Worm (Caenorhabditis elegans) whole organism, early embryonic: ENCODE data around the gene T21B10.3.

Source experiments
- B0310.2 ChIP-seq: sonication (generic microtip); optimal IDR thresholded peaks from 2 replicates; lab custom pipeline; 2016; ENCODE audit warnings: mild to moderate bottlenecking, missing genetic modification characterization, missing compliant biosample characterization
- F13C5.2 ChIP-seq: sonication (generic microtip); optimal IDR thresholded peaks from 2 replicates; lab custom pipeline; 2017; ENCODE audit warnings: mild to moderate bottlenecking, missing genetic modification characterization, inconsistent platforms, missing compliant biosample characterization
- aly-1 ChIP-seq: sonication (generic microtip); optimal IDR thresholded peaks from 2 replicates; lab custom pipeline; 2016; ENCODE audit warnings: missing genetic modification characterization, missing compliant biosample characterization
- ama-1 ChIP-seq: fragments of 150-350 bp; optimal IDR thresholded peaks from 2 replicates; lab custom pipeline; 2014
- ceh-13 ChIP-seq: fragments of 200-800 bp; sonication (Bioruptor generic); optimal IDR thresholded peaks from 2 replicates; lab custom pipeline; 2018; ENCODE audit warnings: mild to moderate bottlenecking, missing genetic modification characterization, missing compliant biosample characterization
- ceh-36 ChIP-seq: sonication (generic microtip); optimal IDR thresholded peaks from 2 replicates; lab custom pipeline; 2016; ENCODE audit warnings: missing genetic modification characterization, inconsistent platforms, missing compliant biosample characterization
- ets-7 ChIP-seq: sonication (generic microtip); optimal IDR thresholded peaks from 2 replicates; lab custom pipeline; 2016; ENCODE audit warnings: missing genotype, missing genetic modification characterization, missing compliant biosample characterization
- flt-1 ChIP-seq: fragments of 200-800 bp; sonication (Bioruptor generic); IDR thresholded peaks from 2 replicates; pipeline ENCODE4 v1.3.6; 2022; ENCODE audit warnings: missing genetic modification characterization, missing compliant biosample characterization
- hmbx-1 ChIP-seq: sonication (generic microtip); optimal IDR thresholded peaks from 2 replicates; lab custom pipeline; 2016; ENCODE audit warnings: mild to moderate bottlenecking, missing genetic modification characterization, missing compliant biosample characterization
- hmg-4 ChIP-seq: fragments of 200-800 bp; sonication (Bioruptor generic); optimal IDR thresholded peaks from 2 replicates; lab custom pipeline; 2018; ENCODE audit warnings: mild to moderate bottlenecking, missing genetic modification characterization, missing compliant biosample characterization
- hnd-1 ChIP-seq: sonication (generic microtip); optimal IDR thresholded peaks from 2 replicates; lab custom pipeline; 2016; ENCODE audit warnings: missing genetic modification characterization, missing compliant biosample characterization
- pes-1 ChIP-seq: fragments of 200-800 bp; sonication (Bioruptor generic); IDR thresholded peaks from 2 replicates; pipeline ENCODE4 v1.3.6; 2022; ENCODE audit warnings: missing genetic modification reagents, missing genetic modification characterization, missing compliant biosample characterization
- scrt-1 ChIP-seq: fragments of 200-800 bp; sonication (Bioruptor generic); IDR thresholded peaks from 2 replicates; pipeline ENCODE4 v1.3.6; 2022; ENCODE audit warnings: missing genetic modification characterization, missing compliant biosample characterization
- sea-1 ChIP-seq: fragments of 200-800 bp; sonication (Bioruptor generic); conservative IDR thresholded peaks from 2 replicates; pipeline ENCODE4 v1.3.6; 2022; ENCODE audit warnings: missing genetic modification characterization, missing compliant biosample characterization
- tbx-11 ChIP-seq: fragments of 200-800 bp; sonication (Bioruptor generic); IDR thresholded peaks from 2 replicates; pipeline ENCODE4 v1.3.6; 2022; ENCODE audit warnings: missing genetic modification characterization, missing compliant biosample characterization
- tbx-37 ChIP-seq: fragments of 200-800 bp; sonication (Bioruptor generic); conservative IDR thresholded peaks from 2 replicates; pipeline ENCODE4 v1.3.6; 2022; ENCODE audit warnings: missing genetic modification reagents, missing genetic modification characterization, missing compliant biosample characterization
- tra-4 ChIP-seq: sonication (generic microtip); optimal IDR thresholded peaks from 2 replicates; lab custom pipeline; 2017; ENCODE audit warnings: missing genetic modification characterization, missing compliant biosample characterization

Gene T21B10.3

ce11 chrII:8960414-8960813, 26.2 kb downstream of the T21B10.3 start, which contains the start of gene cal-2:
Gene cal-2 (plus strand): TSS chrII:8960714.
- TF ChIP-seq tra-4 (no peak), ceh-36 (tag; lab: Kevin White, UChicago) (no peak), B0310.2 (tag; lab: Kevin White, UChicago) (no peak), scrt-1 (GFP tag; lab: Robert Waterston, UW) (no peak), hmbx-1 (tag; lab: Kevin White, UChicago) (no peak), tbx-11 (no peak), aly-1 (tag; lab: Kevin White, UChicago) (no peak), tbx-37 (GFP tag; lab: Robert Waterston, UW) (no peak), ceh-13 (no peak)

ce11 chrII:8961450-8961849, 27.3 kb downstream of the T21B10.3 start:
- TF ChIP-seq pes-1 (GFP tag; lab: Robert Waterston, UW) (no peak), flt-1 (no peak), tra-4 (no peak), F13C5.2 (no peak), scrt-1 (GFP tag; lab: Robert Waterston, UW) (no peak), ets-7 (no peak), hmg-4 (GFP tag; lab: Kevin White, UChicago) (no peak), sea-1 (GFP tag; lab: Robert Waterston, UW) (no peak), B0310.2 (tag; lab: Kevin White, UChicago) (no peak), hnd-1 (no peak), aly-1 (tag; lab: Kevin White, UChicago) (no peak), ceh-13 (no peak), tbx-11 (no peak), ama-1 (no peak), tbx-37 (GFP tag; lab: Robert Waterston, UW) (no peak), hmbx-1 (tag; lab: Kevin White, UChicago) (no peak), ceh-36 (tag; lab: Kevin White, UChicago) (no peak)

ce11 chrII:8962206-8962605, 28.0 kb downstream of the T21B10.3 start:
- TF ChIP-seq aly-1 (tag; lab: Kevin White, UChicago) (no peak), scrt-1 (GFP tag; lab: Robert Waterston, UW) (no peak), ama-1 (no peak), tbx-37 (GFP tag; lab: Robert Waterston, UW) (no peak), B0310.2 (tag; lab: Kevin White, UChicago) (no peak), hmbx-1 (tag; lab: Kevin White, UChicago) (no peak), tra-4 (no peak), tbx-11 (no peak), pes-1 (GFP tag; lab: Robert Waterston, UW) (no peak), ets-7 (no peak), sea-1 (GFP tag; lab: Robert Waterston, UW) (no peak)

- TF ChIP-seq ceh-13 (no peak), aly-1 (tag; lab: Kevin White, UChicago) (no peak), ets-7 (no peak), tbx-11 (no peak), F13C5.2 (no peak), tra-4 (no peak), B0310.2 (tag; lab: Kevin White, UChicago) (no peak), ama-1 (no peak), hmbx-1 (tag; lab: Kevin White, UChicago) (no peak), scrt-1 (GFP tag; lab: Robert Waterston, UW) (no peak)
These were observed 29.9 kb downstream of the T21B10.3 start, which contains the start of gene sftd-3 for ce11 chrII:8964049-8964448. Gene sftd-3 (minus strand): TSS chrII:8964149.

ce11 chrII:8964835-8965234, 30.7 kb downstream of the T21B10.3 start, which contains the start of the genes ndub-3 and C18E9.2:
Gene ndub-3 (minus strand): TSS chrII:8964890.
Gene C18E9.2 (plus strand): TSS chrII:8965006.
- TF ChIP-seq scrt-1 (GFP tag; lab: Robert Waterston, UW) (no peak), ceh-36 (tag; lab: Kevin White, UChicago) (no peak), ets-7 (no peak)

- TF ChIP-seq flt-1, result no peak
- TF ChIP-seq tbx-37 (GFP tag; lab: Robert Waterston, UW), result 0 out of 2 replicates have a peak, but pooled peaks have one; percentile 22
- TF ChIP-seq B0310.2 (tag; lab: Kevin White, UChicago), result no peak
- TF ChIP-seq tbx-11, result no peak
- no peak; the same call in 1 of the 2 replicates for TF ChIP-seq pes-1 (GFP tag; lab: Robert Waterston, UW)
- TF ChIP-seq ceh-36 (tag; lab: Kevin White, UChicago), result no peak
- peak; percentile 67 for TF ChIP-seq hmg-4 (GFP tag; lab: Kevin White, UChicago)
- TF ChIP-seq scrt-1 (GFP tag; lab: Robert Waterston, UW), result no peak
- TF ChIP-seq tra-4, result no peak
- TF ChIP-seq F13C5.2, result peak; percentile 82
- TF ChIP-seq aly-1 (tag; lab: Kevin White, UChicago), result no peak
These were observed 35.3 kb downstream of the T21B10.3 start, which contains the start of the genes szy-20 and C18E9.5 for ce11 chrII:8969251-8970183. Gene szy-20 (minus strand): TSS chrII:8969333. Gene C18E9.5 (plus strand): TSS chrII:8969980.

- peak; percentile 47 for TF ChIP-seq F13C5.2
- TF ChIP-seq tra-4, result no peak
These were observed 39.4 kb downstream of the T21B10.3 start, which contains the start of gene tomm-40 for ce11 chrII:8973516-8974043. Gene tomm-40 (minus strand): TSS chrII:8973566.

ce11 chrII:8982683-8983082, 48.5 kb downstream of the T21B10.3 start, which contains the start of gene C18E9.7:
Gene C18E9.7 (minus strand): TSS chrII:8982783.
- TF ChIP-seq ceh-36 (tag; lab: Kevin White, UChicago), result no peak
- TF ChIP-seq tbx-37 (GFP tag; lab: Robert Waterston, UW), result no peak
- TF ChIP-seq B0310.2 (tag; lab: Kevin White, UChicago), result no peak
- no peak for TF ChIP-seq sea-1 (GFP tag; lab: Robert Waterston, UW)
- no peak for TF ChIP-seq tbx-11
